Worm (Caenorhabditis elegans): ENCODE measurements around the gene F52D2.7.

The F52D2.7 gene

ce11 chrX:1962273-1962672, at the start of gene F52D2.7:
Gene F52D2.7 (plus strand): TSS chrX:1962573.
- TF ChIP-seq lin-13 (tag; optimal IDR thresholded peaks at IDR 0.05) (no peak), zip-8 (tag; optimal IDR thresholded peaks at IDR 0.05) (no peak), nhr-76 (tag; optimal IDR thresholded peaks at IDR 0.05) (no peak), mep-1 (tag; optimal IDR thresholded peaks at IDR 0.05) (no peak), tbx-8 (GFP tag; optimal IDR thresholded peaks at IDR 0.05) (no peak), lin-32 (GFP tag; optimal IDR thresholded peaks at IDR 0.05) (no peak), blmp-1 (tag; optimal IDR thresholded peaks at IDR 0.05) (no peak), hlh-1 (tag; optimal IDR thresholded peaks at IDR 0.05) (no peak), bed-3 (GFP tag; optimal IDR thresholded peaks at IDR 0.05) (no peak), ces-1 (GFP tag; optimal IDR thresholded peaks at IDR 0.05) (no peak), nhr-28 (tag; optimal IDR thresholded peaks at IDR 0.05) (no peak), ham-2 (GFP tag; optimal IDR thresholded peaks at IDR 0.05) (no peak), sem-2 (GFP tag; optimal IDR thresholded peaks at IDR 0.05) (no peak), ceh-43 (GFP tag; optimal IDR thresholded peaks at IDR 0.05) (no peak), sptf-1 (tag; optimal IDR thresholded peaks at IDR 0.05) (no peak), nhr-237 (tag; optimal IDR thresholded peaks at IDR 0.05) (no peak), ceh-83 (GFP tag; optimal IDR thresholded peaks at IDR 0.05) (no peak)

- TF ChIP-seq tbx-8 (GFP tag; optimal IDR thresholded peaks at IDR 0.05): no peak
- no peak for TF ChIP-seq nhr-76 (tag; optimal IDR thresholded peaks at IDR 0.05)
- TF ChIP-seq snpc-4 (tag; optimal IDR thresholded peaks at IDR 0.05): no peak
Measured at ce11 chrX:1913257-1913656, 49.1 kb upstream of the F52D2.7 start, which contains the start of gene ZC53.1. Gene ZC53.1 (minus strand): TSS chrX:1913357.

- TF ChIP-seq elt-3 (tag; optimal IDR thresholded peaks at IDR 0.05) (no peak), lin-32 (GFP tag; optimal IDR thresholded peaks at IDR 0.05) (no peak), nhr-2 (tag; optimal IDR thresholded peaks at IDR 0.05) (peak; percentile 58), lin-13 (tag; optimal IDR thresholded peaks at IDR 0.05) (no peak), cnd-1 (tag; optimal IDR thresholded peaks at IDR 0.05) (no peak), flh-1 (GFP tag; optimal IDR thresholded peaks at IDR 0.05) (no peak), zip-8 (tag; optimal IDR thresholded peaks at IDR 0.05) (no peak)
Measured at ce11 chrX:1915022-1915421, 47.4 kb upstream of the F52D2.7 start, which contains the start of gene rgs-9. Gene rgs-9 (plus strand): TSS chrX:1915258.

ce11 chrX:1917169-1917568, 45.2 kb upstream of the F52D2.7 start, which contains the start of gene dot-1.5:
Gene dot-1.5 (plus strand): TSS chrX:1917469.
- TF ChIP-seq blmp-1 (tag; optimal IDR thresholded peaks at IDR 0.05): no peak

- TF ChIP-seq nhr-76 (tag; optimal IDR thresholded peaks at IDR 0.05) (no peak), nhr-2 (tag; optimal IDR thresholded peaks at IDR 0.05) (no peak), snpc-4 (tag; optimal IDR thresholded peaks at IDR 0.05) (no peak), lsy-2 (tag; optimal IDR thresholded peaks at IDR 0.05) (no peak), hlh-1 (tag; optimal IDR thresholded peaks at IDR 0.05) (no peak), nhr-237 (tag; optimal IDR thresholded peaks at IDR 0.05) (no peak), ceh-39 (tag; optimal IDR thresholded peaks at IDR 0.05) (no peak), cnd-1 (tag; optimal IDR thresholded peaks at IDR 0.05) (no peak)
Measured at ce11 chrX:1922294-1922693, 40.1 kb upstream of the F52D2.7 start, which contains the start of gene ZC53.22. Gene ZC53.22 (minus strand): TSS chrX:1922394.

- TF ChIP-seq blmp-1 (tag; optimal IDR thresholded peaks at IDR 0.05) (no peak), nhr-12 (tag; optimal IDR thresholded peaks at IDR 0.05) (no peak), ztf-11 (tag; optimal IDR thresholded peaks at IDR 0.05) (no peak), mep-1 (tag; optimal IDR thresholded peaks at IDR 0.05) (no peak), lsy-2 (tag; optimal IDR thresholded peaks at IDR 0.05) (no peak), lin-32 (GFP tag; optimal IDR thresholded peaks at IDR 0.05) (no peak), M03D4.4 (tag; optimal IDR thresholded peaks at IDR 0.05) (no peak), ceh-83 (GFP tag; optimal IDR thresholded peaks at IDR 0.05) (no peak), unc-62 (GFP tag; optimal IDR thresholded peaks at IDR 0.05) (no peak), ceh-43 (GFP tag; optimal IDR thresholded peaks at IDR 0.05) (no peak), elt-3 (tag; optimal IDR thresholded peaks at IDR 0.05) (no peak), pha-4 (tag; optimal IDR thresholded peaks at IDR 0.05) (no peak), snpc-4 (tag; optimal IDR thresholded peaks at IDR 0.05) (no peak), bed-3 (GFP tag; optimal IDR thresholded peaks at IDR 0.05) (no peak), cnd-1 (tag; optimal IDR thresholded peaks at IDR 0.05) (no peak), flh-1 (GFP tag; optimal IDR thresholded peaks at IDR 0.05) (no peak)
Measured at ce11 chrX:1924138-1924537, 38.2 kb upstream of the F52D2.7 start, which contains the start of gene ZC53.2. Gene ZC53.2 (minus strand): TSS chrX:1924238.
